Worm (Caenorhabditis elegans) whole organism, L1 larva: ENCODE results near the gene F46B3.14.

Experiments
- F16B12.6 ChIP-seq: fragments of 150-350 bp; optimal IDR thresholded peaks from 2 replicates; lab custom pipeline; 2014; ENCODE audit warnings: missing biosample characterization, missing genetic modification characterization
- aha-1 ChIP-seq: fragments of 150-350 bp; optimal IDR thresholded peaks from 2 replicates; lab custom pipeline; 2014; ENCODE audit warnings: missing biosample characterization, missing genetic modification characterization
- blmp-1 ChIP-seq: fragments of 150-350 bp; optimal IDR thresholded peaks from 2 replicates; lab custom pipeline; 2014; ENCODE audit warnings: missing biosample characterization, missing genetic modification characterization
- lin-15B ChIP-seq: fragments of 150-350 bp; sonication (generic microtip); optimal IDR thresholded peaks from 3 replicates; lab custom pipeline; 2014; ENCODE audit warnings: missing biosample characterization, missing genetic modification characterization
- lir-3 ChIP-seq: sonication (generic microtip); optimal IDR thresholded peaks from 2 replicates; lab custom pipeline; 2016; ENCODE audit warnings: mild to moderate bottlenecking, missing genetic modification characterization, moderate library complexity, missing compliant biosample characterization; ENCODE audit not compliant: poor library complexity
- nhr-47 ChIP-seq: sonication (generic microtip); optimal IDR thresholded peaks from 2 replicates; lab custom pipeline; 2016; ENCODE audit warnings: mild to moderate bottlenecking, missing genetic modification characterization, moderate library complexity, missing compliant biosample characterization
- nhr-77 ChIP-seq: fragments of 150-350 bp; optimal IDR thresholded peaks from 2 replicates; lab custom pipeline; 2014; ENCODE audit warnings: missing biosample characterization, missing genetic modification characterization
- snpc-4 ChIP-seq: fragments of 150-350 bp; optimal IDR thresholded peaks from 2 replicates; lab custom pipeline; 2014; ENCODE audit warnings: missing biosample characterization, missing genetic modification characterization
- tbx-2 ChIP-seq: sonication (generic microtip); optimal IDR thresholded peaks from 2 replicates; lab custom pipeline; 2016; ENCODE audit warnings: missing genetic modification characterization, missing compliant biosample characterization
- unc-30 ChIP-seq: sonication (generic microtip); optimal IDR thresholded peaks from 2 replicates; lab custom pipeline; 2017; ENCODE audit warnings: missing biosample characterization, missing genetic modification characterization
- unc-62 ChIP-seq: fragments of 150-350 bp; optimal IDR thresholded peaks from 2 replicates; lab custom pipeline; 2014; ENCODE audit warnings: missing biosample characterization, missing genetic modification reagents, missing genetic modification characterization
- ztf-11 ChIP-seq, 2 experiments: sonication (generic microtip); optimal IDR thresholded peaks; 2 replicates each; lab custom pipeline; 2016 to 2017; ENCODE audit warnings: missing genetic modification characterization in 2 of 2, missing biosample characterization in 1 of 2, missing compliant biosample characterization in 1 of 2

- no peak for TF ChIP-seq tbx-2
- TF ChIP-seq lir-3, result no peak
- TF ChIP-seq ztf-11 (tag; optimal IDR thresholded peaks at IDR 0.05; lab: Kevin White, UChicago), result no peak
- no peak for TF ChIP-seq unc-30 (tag; lab: Kevin White, UChicago)
- TF ChIP-seq nhr-47 (tag; lab: Kevin White, UChicago), result no peak
- no peak for TF ChIP-seq snpc-4 (tag; lab: Kevin White, UChicago)
- TF ChIP-seq unc-62 (GFP tag; lab: Kevin White, UChicago), result no peak
- no peak for TF ChIP-seq lin-15B (tag; lab: Kevin White, UChicago)
- no peak for TF ChIP-seq nhr-77 (tag; lab: Kevin White, UChicago)
- no peak for TF ChIP-seq blmp-1
- no peak for TF ChIP-seq aha-1 (tag; lab: Kevin White, UChicago)
- TF ChIP-seq F16B12.6 (tag; lab: Kevin White, UChicago), result no peak
These were observed 10.7 kb upstream of the F46B3.14 start, which contains the start of gene srxa-15 for ce11 chrV:20641896-20642295.
